Fruit fly (Drosophila melanogaster) whole organism, pupa: Measurements from ENCODE around the gene Enoph.
A peak's percentile ranks its signal among the peaks of the same experiment; 100 is the strongest.

Experiments
- CG10348 ChIP-seq: fragments of 200-800 bp; sonication (Bioruptor generic); IDR thresholded peaks from 2 replicates; pipeline ENCODE4 v1.3.6; 2022; ENCODE audit warnings: missing biosample characterization, missing genetic modification characterization
- CG12605 ChIP-seq: fragments of 200-800 bp; sonication (Bioruptor generic); IDR thresholded peaks from 2 replicates; pipeline ENCODE4 v1.3.6; 2022; ENCODE audit warnings: missing biosample characterization, missing genetic modification characterization
- CG13204 ChIP-seq: fragments of 200-800 bp; sonication (Bioruptor generic); optimal IDR thresholded peaks from 2 replicates; lab custom pipeline; 2018; ENCODE audit warnings: missing biosample characterization, mild to moderate bottlenecking, missing genetic modification characterization, moderate library complexity
- CG14655 ChIP-seq: fragments of 200-800 bp; sonication (Bioruptor generic); optimal IDR thresholded peaks from 3 replicates; lab custom pipeline; 2017; ENCODE audit warnings: mild to moderate bottlenecking, missing biosample characterization, missing genetic modification reagents, missing genetic modification characterization
- CG15710 ChIP-seq: fragments of 200-800 bp; sonication (Bioruptor generic); optimal IDR thresholded peaks from 2 replicates; lab custom pipeline; 2018; ENCODE audit warnings: missing biosample characterization, mild to moderate bottlenecking, missing genetic modification characterization, moderate library complexity
- CG17806 ChIP-seq: fragments of 200-800 bp; sonication (Bioruptor generic); optimal IDR thresholded peaks from 2 replicates; lab custom pipeline; 2018; ENCODE audit warnings: missing biosample characterization, mild to moderate bottlenecking, missing genetic modification characterization, moderate library complexity
- CG32121 ChIP-seq: fragments of 200-800 bp; sonication (Bioruptor generic); IDR thresholded peaks from 2 replicates; pipeline ENCODE4 v1.3.6; 2022; ENCODE audit warnings: missing biosample characterization, missing genetic modification characterization
- CG34367 ChIP-seq: fragments of 200-800 bp; sonication (Bioruptor generic); optimal IDR thresholded peaks from 2 replicates; lab custom pipeline; 2018; ENCODE audit warnings: missing biosample characterization, mild to moderate bottlenecking, missing genetic modification characterization
- CG4496 ChIP-seq: fragments of 200-800 bp; sonication (Bioruptor generic); IDR thresholded peaks from 3 replicates; pipeline ENCODE4 v1.3.6; 2022; ENCODE audit warnings: missing biosample characterization, missing genetic modification characterization
- CG8159 ChIP-seq: fragments of 200-800 bp; sonication (Bioruptor generic); optimal IDR thresholded peaks from 3 replicates; lab custom pipeline; 2018; ENCODE audit warnings: missing biosample characterization, mild to moderate bottlenecking, missing genetic modification characterization, moderate library complexity
- CG8301 ChIP-seq: fragments of 200-800 bp; sonication (Bioruptor generic); optimal IDR thresholded peaks from 2 replicates; lab custom pipeline; 2018; ENCODE audit warnings: missing biosample characterization, mild to moderate bottlenecking, missing genetic modification characterization
- CG9948 ChIP-seq: fragments of 200-800 bp; sonication (Bioruptor generic); optimal IDR thresholded peaks from 2 replicates; lab custom pipeline; 2018; ENCODE audit warnings: missing biosample characterization, mild to moderate bottlenecking, missing genetic modification characterization, moderate library complexity
- D1 ChIP-seq: fragments of 200-800 bp; sonication (Bioruptor generic); optimal IDR thresholded peaks from 2 replicates; lab custom pipeline; 2018; ENCODE audit warnings: missing biosample characterization, mild to moderate bottlenecking, missing genetic modification characterization, moderate library complexity
- EcR ChIP-seq: fragments of 200-800 bp; sonication (Bioruptor generic); optimal IDR thresholded peaks from 3 replicates; lab custom pipeline; 2019; ENCODE audit warnings: missing biosample characterization, missing genetic modification characterization, mild to moderate bottlenecking, moderate library complexity, missing genetic modification reagents
- Ets98B ChIP-seq: fragments of 200-800 bp; sonication (Bioruptor generic); IDR thresholded peaks from 2 replicates; pipeline ENCODE4 v1.3.6; 2022; ENCODE audit warnings: missing biosample characterization, missing genetic modification characterization
- Pif1A ChIP-seq: fragments of 200-800 bp; sonication (Bioruptor generic); optimal IDR thresholded peaks from 3 replicates; lab custom pipeline; 2016; ENCODE audit warnings: missing biosample characterization, missing genetic modification characterization
- Pif1B ChIP-seq: fragments of 200-800 bp; sonication (Bioruptor generic); optimal IDR thresholded peaks from 3 replicates; lab custom pipeline; 2016; ENCODE audit warnings: missing biosample characterization, missing genetic modification characterization
- Snoo ChIP-seq: fragments of 200-800 bp; sonication (Bioruptor generic); optimal IDR thresholded peaks from 3 replicates; lab custom pipeline; 2017; ENCODE audit warnings: missing biosample characterization, mild to moderate bottlenecking, missing genetic modification characterization, inconsistent platforms
- fd96Ca ChIP-seq: fragments of 200-800 bp; sonication (Bioruptor generic); IDR thresholded peaks from 3 replicates; pipeline ENCODE4 v1.3.6; 2022; ENCODE audit warnings: missing biosample characterization, missing genetic modification characterization
- gl ChIP-seq: fragments of 200-800 bp; sonication (Bioruptor generic); optimal IDR thresholded peaks from 2 replicates; lab custom pipeline; 2018; ENCODE audit warnings: missing biosample characterization, mild to moderate bottlenecking, missing genetic modification characterization
- rn ChIP-seq: fragments of 200-800 bp; sonication (Bioruptor generic); IDR thresholded peaks from 2 replicates; pipeline ENCODE4 v1.3.6; 2022; ENCODE audit warnings: missing biosample characterization, missing genetic modification characterization

Gene Enoph

DNA sequence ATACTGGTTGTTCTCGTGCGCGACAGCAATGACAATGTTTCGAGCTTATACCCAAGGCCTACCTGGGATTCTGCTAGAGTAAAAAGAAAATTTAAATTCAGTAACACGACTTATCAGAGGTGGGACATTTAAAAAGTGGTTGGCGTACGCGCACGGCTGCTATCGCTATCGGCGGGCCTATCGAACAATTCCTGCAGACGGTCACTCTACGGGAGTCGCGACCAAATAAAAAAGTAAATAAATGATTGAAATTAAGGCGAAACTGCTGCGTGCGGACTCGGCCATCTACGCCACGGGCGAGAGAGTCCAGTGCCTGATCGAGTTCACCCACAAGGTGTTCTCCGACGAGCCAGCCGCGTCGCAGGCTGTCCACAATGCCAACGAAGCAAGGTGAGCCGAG is 37.0 kb downstream of the Enoph start, which contains the start of the genes Prosbeta2R2 and CG1116:
Prosbeta2R2 (minus strand) TSS at position 63 of the 400 bp plus-strand sequence.
CG1116 (plus strand) TSS at position 192 of the 400 bp plus-strand sequence.
- TF ChIP-seq CG12605 (GFP tag; lab: Robert Waterston, UW) (no peak), CG4496 (no peak), CG8159 (tag; lab: Kevin White, UChicago) (no peak), gl (tag; lab: Kevin White, UChicago) (no peak), CG10348 (GFP tag; lab: Robert Waterston, UW) (no peak), CG15710 (no peak), EcR (GFP tag; lab: Kevin White, UChicago) (no peak), D1 (tag; lab: Kevin White, UChicago) (no peak)

DNA sequence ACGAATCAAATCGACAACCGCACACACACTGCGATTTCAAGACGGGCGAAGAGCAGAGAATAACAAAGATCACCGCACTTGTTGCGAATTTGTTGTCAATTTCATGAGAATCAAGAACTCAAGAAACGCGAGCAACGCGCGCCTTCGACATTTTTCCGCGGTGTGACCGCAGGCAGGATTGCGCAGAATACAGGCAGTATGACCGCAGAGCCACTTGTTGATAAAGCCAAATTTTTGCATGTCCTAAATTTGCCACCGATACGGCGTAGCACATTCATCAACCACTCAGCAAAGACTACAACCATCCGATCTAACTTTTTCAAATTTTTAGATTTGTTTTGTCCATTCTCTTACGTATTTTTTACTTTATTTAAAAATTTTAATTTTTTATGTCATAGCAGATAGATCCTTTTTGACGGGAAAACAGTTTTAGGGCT is 39.2 kb downstream of the Enoph start, which contains the start of gene cno:
cno (minus strand) TSS at position 179 of the 437 bp plus-strand sequence.
- TF ChIP-seq Snoo (tag; lab: Kevin White, UChicago) (peak; percentile 8), Ets98B (peak; percentile 48; the same call in 1 of the 2 replicates), EcR (GFP tag; lab: Kevin White, UChicago) (no peak), Pif1B (no peak), CG12605 (GFP tag; lab: Robert Waterston, UW) (peak; percentile 46; the same call in 1 of the 2 replicates), CG17806 (no peak), CG9948 (tag; lab: Kevin White, UChicago) (no peak), CG15710 (no peak), fd96Ca (GFP tag; lab: Robert Waterston, UW) (0 out of 3 replicates have a peak, but pooled peaks have one; percentile 22)
- TF ChIP-seq, all 21 proteins: peak for 4

DNA sequence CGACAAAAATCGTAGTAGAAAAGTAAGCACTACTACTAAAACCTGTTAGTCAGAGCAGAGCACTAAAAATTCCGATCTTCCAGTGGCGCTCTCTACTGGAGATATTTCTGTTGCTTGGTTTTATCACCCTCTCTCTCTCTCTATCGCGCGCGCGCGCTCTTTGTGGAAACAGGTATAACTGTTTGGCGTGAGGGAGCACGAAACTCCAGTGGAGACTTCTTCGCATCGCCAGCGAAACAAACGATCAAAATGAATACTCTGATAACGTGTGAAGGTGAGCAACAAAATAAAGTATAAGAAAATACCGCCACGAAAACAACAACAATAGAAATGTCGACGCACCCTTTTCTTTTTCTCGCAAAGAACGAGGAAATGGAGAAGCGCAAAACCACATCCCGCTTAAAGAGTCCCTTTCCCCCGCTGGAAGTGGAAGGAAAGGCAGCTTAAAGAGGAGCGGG is 40.1 kb downstream of the Enoph start:
- TF ChIP-seq EcR (GFP tag; lab: Kevin White, UChicago), result peak; percentile 60
- TF ChIP-seq CG8159 (tag; lab: Kevin White, UChicago), result no peak

DNA sequence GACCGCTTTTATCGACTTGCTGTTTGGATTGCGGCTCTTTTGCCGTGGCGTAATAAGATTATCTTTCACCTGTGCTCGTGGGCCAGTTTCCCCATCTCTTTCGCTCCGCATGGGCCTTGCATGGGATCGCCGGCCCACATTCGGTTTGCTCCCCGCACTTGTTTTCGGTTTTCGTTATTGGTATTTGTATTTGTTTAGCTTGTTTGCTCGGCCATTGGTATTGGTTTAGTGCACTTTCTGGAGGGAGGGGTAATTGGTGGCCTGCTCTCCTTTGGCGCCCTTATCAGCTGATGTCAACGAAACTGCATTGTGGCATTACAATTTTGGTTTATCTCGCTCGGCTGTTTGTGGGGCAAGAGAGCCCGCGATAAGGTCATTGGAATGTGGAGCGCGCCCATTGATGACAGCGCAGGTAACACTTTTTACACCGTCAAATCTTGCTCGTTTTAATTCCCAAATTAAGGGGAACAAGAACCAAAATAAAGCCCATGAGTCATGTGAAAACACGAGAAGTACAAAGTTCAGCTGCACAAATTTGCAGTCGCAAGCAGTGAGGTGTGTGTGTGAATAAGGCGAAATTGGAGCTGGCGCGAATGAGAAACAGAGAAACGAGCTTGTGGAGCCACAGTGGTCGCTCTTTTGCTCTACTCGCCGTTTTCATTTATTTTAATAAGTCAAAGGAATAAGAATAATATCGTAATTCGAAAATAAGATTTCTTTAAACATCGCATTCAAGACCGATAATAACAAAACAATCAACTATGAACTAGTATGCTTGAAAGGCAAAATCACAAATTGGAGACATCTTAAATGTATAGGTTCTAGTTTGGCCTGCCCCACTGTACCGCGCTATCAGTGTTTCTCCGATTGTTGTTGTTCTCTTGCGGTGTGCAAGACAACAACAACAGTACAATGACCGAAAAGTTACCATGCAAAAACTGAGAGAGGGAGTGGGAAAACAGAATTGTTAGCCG is 40.9 kb downstream of the Enoph start:
- TF ChIP-seq EcR (GFP tag; lab: Kevin White, UChicago), result peak; percentile 88
- TF ChIP-seq Pif1B, result peak; percentile 83
- peak; percentile 90 for TF ChIP-seq CG14655 (GFP tag; lab: Kevin White, UChicago)
- peak; percentile 82 for TF ChIP-seq CG17806
- peak; percentile 90 for TF ChIP-seq CG8301 (tag; lab: Kevin White, UChicago)
- TF ChIP-seq CG9948 (tag; lab: Kevin White, UChicago), result peak; percentile 88
- peak; percentile 45 for TF ChIP-seq D1 (tag; lab: Kevin White, UChicago)
- peak; percentile 70 for TF ChIP-seq gl (tag; lab: Kevin White, UChicago)
- peak; percentile 85 for TF ChIP-seq Snoo (tag; lab: Kevin White, UChicago)
- peak; percentile 84 for TF ChIP-seq CG4496
- TF ChIP-seq CG15710, result peak; percentile 90
- peak; percentile 87 for TF ChIP-seq fd96Ca (GFP tag; lab: Robert Waterston, UW)
- peak; percentile 82 for TF ChIP-seq CG13204 (GFP tag; lab: Kevin White, UChicago)
- peak; percentile 63 for TF ChIP-seq rn
- TF ChIP-seq Pif1A, result peak; percentile 89
- peak; percentile 80 for TF ChIP-seq CG12605 (GFP tag; lab: Robert Waterston, UW)
- peak; percentile 84 for TF ChIP-seq CG34367 (tag; lab: Kevin White, UChicago)
- TF ChIP-seq CG10348 (GFP tag; lab: Robert Waterston, UW), result no peak
- peak; percentile 79 for TF ChIP-seq Ets98B
- TF ChIP-seq CG32121 (GFP tag; lab: Robert Waterston, UW), result peak; percentile 76
- TF ChIP-seq CG8159 (tag; lab: Kevin White, UChicago), result peak; percentile 89

DNA sequence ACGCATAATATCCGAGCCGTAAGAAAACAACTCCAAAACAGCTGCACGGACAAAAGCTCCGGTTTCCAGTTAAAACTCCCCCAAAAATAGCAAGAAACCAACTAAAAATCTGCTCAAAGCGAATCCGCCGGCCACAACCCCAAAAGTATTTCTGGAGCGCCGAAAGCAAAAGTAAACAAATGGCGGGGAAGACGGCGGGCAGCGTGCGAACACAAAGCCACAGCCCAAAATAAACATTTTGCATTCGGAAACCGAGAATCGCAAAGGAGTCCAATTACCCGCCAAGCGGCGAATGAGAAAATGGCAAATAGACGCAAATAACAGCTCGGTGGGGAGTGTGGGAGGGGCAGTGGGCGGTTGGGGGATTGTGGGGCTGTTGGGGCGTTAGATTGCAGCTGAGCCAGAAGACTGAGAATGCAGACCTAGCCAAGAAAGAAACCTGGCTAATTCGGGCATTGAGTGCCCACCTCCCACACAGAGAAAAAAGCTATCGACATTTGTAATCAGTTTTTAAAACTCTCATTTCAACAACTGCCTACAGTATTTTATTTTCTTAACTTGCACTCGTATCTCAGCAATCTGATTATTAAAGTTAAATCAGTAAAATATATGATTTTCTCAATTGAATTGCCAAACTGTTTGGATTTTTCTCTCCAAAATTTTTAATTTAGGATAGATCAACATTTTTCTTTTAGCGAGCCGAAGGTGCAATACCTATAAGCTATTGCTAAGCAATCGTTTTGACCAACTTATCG is 42.1 kb downstream of the Enoph start:
- TF ChIP-seq fd96Ca (GFP tag; lab: Robert Waterston, UW) (0 out of 3 replicates have a peak, but pooled peaks have one; percentile 34), CG14655 (GFP tag; lab: Kevin White, UChicago) (peak; percentile 51), CG34367 (tag; lab: Kevin White, UChicago) (no peak), Ets98B (peak; percentile 23; the same call in 1 of the 2 replicates), CG8301 (tag; lab: Kevin White, UChicago) (peak; percentile 43), CG4496 (0 out of 3 replicates have a peak, but pooled peaks have one; percentile 33), CG15710 (no peak)

DNA sequence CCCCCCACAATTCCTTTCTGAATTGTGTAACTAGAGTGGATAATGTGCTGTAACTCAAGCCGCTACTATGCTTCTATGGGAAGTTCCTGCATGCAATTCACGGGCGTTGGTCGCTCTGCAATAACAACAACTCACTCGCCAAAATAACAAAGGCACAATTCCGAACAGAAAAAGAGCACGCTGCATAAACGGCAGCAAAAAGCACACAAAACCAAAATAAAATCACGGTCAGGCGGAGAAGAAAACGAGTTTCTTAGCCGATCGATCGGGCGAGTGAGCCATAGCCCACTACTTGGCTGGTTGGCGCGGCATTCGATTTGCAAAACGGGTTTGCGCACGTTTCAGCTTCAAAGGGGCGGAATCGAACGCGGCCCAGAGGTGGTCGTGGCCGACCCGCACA is 43.2 kb downstream of the Enoph start:
- TF ChIP-seq gl (tag; lab: Kevin White, UChicago) (peak; percentile 13), CG34367 (tag; lab: Kevin White, UChicago) (no peak), CG13204 (GFP tag; lab: Kevin White, UChicago) (peak; percentile 86), rn (no peak), EcR (GFP tag; lab: Kevin White, UChicago) (peak; percentile 63), CG10348 (GFP tag; lab: Robert Waterston, UW) (no peak), Ets98B (peak; percentile 34; the same call in 1 of the 2 replicates), Pif1B (no peak)
